Worm (Caenorhabditis elegans) whole organism, L4 larva: Measurements from ENCODE around the gene H14N18.4.

Experiments
- daf-12 ChIP-seq: fragments of 150-350 bp; optimal IDR thresholded peaks from 2 replicates; lab custom pipeline; 2014; ENCODE audit warnings: missing biosample characterization, missing genetic modification reagents, missing genetic modification characterization
- daf-8 ChIP-seq: fragments of 200-800 bp; sonication (Bioruptor generic); IDR thresholded peaks from 2 replicates; pipeline ENCODE4 v1.3.6; 2022; ENCODE audit warnings: missing genetic modification characterization, missing compliant biosample characterization
- egl-43 ChIP-seq: fragments of 200-800 bp; sonication (Bioruptor generic); IDR thresholded peaks from 2 replicates; pipeline ENCODE4 v1.3.6; 2022; ENCODE audit warnings: missing genetic modification reagents, missing genetic modification characterization, missing compliant biosample characterization
- fkh-10 ChIP-seq: fragments of 150-350 bp; optimal IDR thresholded peaks from 2 replicates; lab custom pipeline; 2014; ENCODE audit warnings: missing biosample characterization, missing genetic modification reagents, missing genetic modification characterization
- lin-15B ChIP-seq: fragments of 150-350 bp; sonication (generic microtip); optimal IDR thresholded peaks from 3 replicates; lab custom pipeline; 2014; ENCODE audit warnings: missing biosample characterization, missing genetic modification characterization
- lin-29 ChIP-seq: fragments of 200-800 bp; sonication (Bioruptor generic); IDR thresholded peaks from 2 replicates; pipeline ENCODE4 v1.3.6; 2022; ENCODE audit warnings: missing genetic modification reagents, missing genetic modification characterization, missing compliant biosample characterization
- lin-39 ChIP-seq: fragments of 150-350 bp; optimal IDR thresholded peaks from 2 replicates; lab custom pipeline; 2014; ENCODE audit warnings: missing biosample characterization, missing genetic modification reagents, missing genetic modification characterization
- nhr-237 ChIP-seq: sonication (generic microtip); optimal IDR thresholded peaks from 2 replicates; lab custom pipeline; 2017; ENCODE audit warnings: missing biosample characterization, missing genetic modification characterization
- pqm-1 ChIP-seq: sonication (generic microtip); optimal IDR thresholded peaks from 2 replicates; lab custom pipeline; 2017; ENCODE audit warnings: missing biosample characterization, missing genetic modification characterization
- sdz-12 ChIP-seq: fragments of 200-800 bp; sonication (Bioruptor generic); optimal IDR thresholded peaks from 2 replicates; lab custom pipeline; 2018; ENCODE audit warnings: mild to moderate bottlenecking, missing genetic modification characterization, missing compliant biosample characterization
- ztf-7 ChIP-seq: fragments of 150-350 bp; optimal IDR thresholded peaks from 2 replicates; lab custom pipeline; 2014; ENCODE audit warnings: missing biosample characterization, missing genetic modification characterization

DNA sequence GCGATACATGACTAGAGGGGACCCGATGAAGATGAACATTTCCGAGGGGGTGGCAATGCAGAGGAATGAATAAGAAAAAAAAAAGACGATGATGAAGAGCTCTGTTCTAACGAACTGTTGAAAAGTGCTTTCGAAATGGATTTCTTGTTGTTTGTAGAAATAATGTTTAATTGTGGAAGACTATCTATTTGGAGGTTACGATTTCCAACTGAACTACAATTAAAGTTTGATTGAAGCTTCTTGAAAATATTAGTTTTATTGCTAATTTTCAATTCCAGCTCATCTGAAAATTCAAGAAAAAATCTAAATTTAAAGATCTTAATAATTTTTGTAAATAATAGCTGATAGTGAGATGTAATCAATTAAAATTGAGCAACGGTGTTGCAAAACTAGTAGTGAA, 15.7 kb upstream of the H14N18.4 start:
- TF ChIP-seq egl-43 (no peak), pqm-1 (tag; lab: Kevin White, UChicago) (no peak), lin-15B (tag; lab: Kevin White, UChicago) (no peak), fkh-10 (GFP tag; lab: Kevin White, UChicago) (no peak), daf-12 (tag; lab: Kevin White, UChicago) (no peak), sdz-12 (GFP tag; lab: Kevin White, UChicago) (no peak), lin-29 (no peak), ztf-7 (tag; lab: Kevin White, UChicago) (no peak), nhr-237 (tag; lab: Kevin White, UChicago) (no peak), daf-8 (no peak), lin-39 (tag; lab: Kevin White, UChicago) (no peak)
